Worm (Caenorhabditis elegans): ENCODE data around the gene C06E7.4.

DNA sequence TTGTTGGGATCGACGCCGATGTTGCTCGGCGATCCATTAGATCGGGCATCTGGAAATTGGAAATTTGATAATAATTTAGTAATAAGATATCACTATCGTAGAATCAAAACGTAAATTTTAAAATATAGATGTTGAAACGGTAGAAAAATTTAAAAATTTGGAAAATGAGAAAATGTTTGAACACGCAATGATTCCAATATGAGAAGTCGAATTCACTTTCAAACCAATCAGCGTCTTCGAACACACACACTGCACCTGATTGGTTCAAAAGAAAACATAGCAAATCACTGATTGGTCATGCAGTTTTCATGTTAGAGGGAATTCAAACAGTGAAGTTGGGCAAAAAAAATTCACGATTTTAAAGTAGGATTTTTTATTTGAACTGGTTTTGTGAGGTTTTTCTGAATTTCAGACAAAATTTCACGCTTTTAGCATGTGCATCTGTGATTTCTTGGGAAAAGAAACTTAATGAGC, 43.6 kb upstream of the C06E7.4 start, which contains the start of gene H04M03.12:
- TF ChIP-seq ceh-13 (GFP tag; optimal IDR thresholded peaks at IDR 0.05) = no peak
- TF ChIP-seq ceh-36 (tag; optimal IDR thresholded peaks at IDR 0.05) = no peak
- no peak for TF ChIP-seq tbx-37 (GFP tag; conservative IDR thresholded peaks at IDR 0.05)

All from whole organism, early embryonic.